Worm (Caenorhabditis elegans): ENCODE data around the gene orc-4.

orc-4 gene

DNA sequence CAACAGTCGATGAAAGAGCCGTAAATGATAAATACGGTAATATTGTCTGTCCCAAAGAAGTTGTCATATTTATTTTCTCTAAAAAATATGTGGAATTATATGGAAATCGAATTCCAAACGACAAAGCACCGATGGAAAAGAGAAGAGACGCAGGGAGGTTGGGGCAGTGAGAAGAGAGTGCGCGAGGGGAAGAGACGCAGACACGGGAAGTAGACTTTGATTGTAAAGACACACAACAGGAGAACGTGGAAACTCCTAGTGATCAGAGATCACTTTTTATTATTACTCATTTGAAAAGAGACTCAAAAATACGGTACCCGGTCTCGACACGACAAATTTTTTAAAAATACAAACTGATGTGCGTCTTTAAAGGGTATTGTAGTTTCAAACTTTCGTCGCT lies 17.6 kb upstream of the orc-4 start:
- TF ChIP-seq lin-39 (tag; optimal IDR thresholded peaks at IDR 0.05) (no peak), nhr-77 (tag; optimal IDR thresholded peaks at IDR 0.05) (no peak), ztf-4 (tag; optimal IDR thresholded peaks at IDR 0.05) (no peak), lin-13 (GFP tag; optimal IDR thresholded peaks at IDR 0.05) (no peak), snpc-4 (tag; optimal IDR thresholded peaks at IDR 0.05) (no peak), nhr-23 (tag; optimal IDR thresholded peaks at IDR 0.05) (no peak), C34F6.9 (tag; optimal IDR thresholded peaks at IDR 0.05) (peak; percentile 41), skn-1 (tag; optimal IDR thresholded peaks at IDR 0.05) (no peak), ztf-11 (tag; optimal IDR thresholded peaks at IDR 0.05) (no peak), nhr-12 (tag; optimal IDR thresholded peaks at IDR 0.05) (no peak), nhr-25 (tag; optimal IDR thresholded peaks at IDR 0.05) (peak; percentile 24), unc-55 (GFP tag; optimal IDR thresholded peaks at IDR 0.05) (peak; percentile 43), gmeb-1 (tag; optimal IDR thresholded peaks at IDR 0.05) (peak; percentile 1), nhr-129 (tag; optimal IDR thresholded peaks at IDR 0.05) (no peak), sem-4 (tag; optimal IDR thresholded peaks at IDR 0.05) (no peak), crh-2 (tag; optimal IDR thresholded peaks at IDR 0.05) (peak; percentile 73), zag-1 (tag; optimal IDR thresholded peaks at IDR 0.05) (no peak), sma-9 (GFP tag; optimal IDR thresholded peaks at IDR 0.05) (peak; percentile 74), sma-9 (tag; optimal IDR thresholded peaks at IDR 0.05) (no peak), lsy-2 (tag; optimal IDR thresholded peaks at IDR 0.05) (peak; percentile 18 to 71), alr-1 (tag; optimal IDR thresholded peaks at IDR 0.05) (no peak), F13H6.1 (tag; optimal IDR thresholded peaks at IDR 0.05) (peak; percentile 56), peb-1 (tag; optimal IDR thresholded peaks at IDR 0.05) (no peak), nhr-21 (tag; optimal IDR thresholded peaks at IDR 0.05) (peak; percentile 21), nhr-10 (tag; optimal IDR thresholded peaks at IDR 0.05) (no peak), lin-11 (tag; optimal IDR thresholded peaks at IDR 0.05) (no peak), ztf-1 (GFP tag; conservative IDR thresholded peaks at IDR 0.05) (no peak), mdl-1 (tag; optimal IDR thresholded peaks at IDR 0.05) (peak in 1 of 2 experiments; percentile 27), dmd-4 (tag; optimal IDR thresholded peaks at IDR 0.05) (no peak), unc-62 (GFP tag; optimal IDR thresholded peaks at IDR 0.05) (no peak), nhr-11 (tag; optimal IDR thresholded peaks at IDR 0.05) (no peak), nhr-237 (tag; optimal IDR thresholded peaks at IDR 0.05) (no peak), sma-3 (GFP tag; optimal IDR thresholded peaks at IDR 0.05) (no peak), ceh-82 (tag; optimal IDR thresholded peaks at IDR 0.05) (no peak), ZK546.5 (tag; optimal IDR thresholded peaks at IDR 0.05) (no peak), blmp-1 (tag; optimal IDR thresholded peaks at IDR 0.05; ENCODE audit: insufficient read depth) (no peak)

- TF ChIP-seq mbf-1 (tag; optimal IDR thresholded peaks at IDR 0.05): no peak
- no peak for TF ChIP-seq gmeb-1 (tag; optimal IDR thresholded peaks at IDR 0.05)
Measured at ce11 chrIII:10629043-10629442, 16.9 kb upstream of the orc-4 start, which contains the start of gene swt-4. swt-4 (minus strand) TSS chrIII:10629143.

DNA sequence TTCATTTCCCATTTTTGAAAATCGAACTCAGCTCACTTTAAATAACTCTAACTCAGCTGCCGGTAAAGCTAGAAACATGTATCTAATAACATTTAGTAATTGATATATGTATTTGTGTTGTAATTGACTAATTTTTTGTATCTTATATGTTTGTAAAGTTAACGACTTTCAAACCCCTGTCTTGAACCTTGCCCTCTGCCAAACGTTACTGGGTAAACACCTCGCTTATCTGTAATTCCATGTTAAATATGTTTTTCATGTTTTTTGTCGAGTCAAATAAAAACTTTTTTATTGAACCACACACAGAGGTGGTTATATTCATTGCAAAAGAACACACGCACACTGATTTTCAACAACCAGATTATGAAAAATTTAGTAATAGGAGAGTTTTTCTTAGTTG lies 16.2 kb upstream of the orc-4 start:
- TF ChIP-seq crh-2 (tag; optimal IDR thresholded peaks at IDR 0.05) (peak; percentile 5), lin-39 (tag; optimal IDR thresholded peaks at IDR 0.05) (peak; percentile 42), snpc-4 (tag; optimal IDR thresholded peaks at IDR 0.05) (no peak)

DNA sequence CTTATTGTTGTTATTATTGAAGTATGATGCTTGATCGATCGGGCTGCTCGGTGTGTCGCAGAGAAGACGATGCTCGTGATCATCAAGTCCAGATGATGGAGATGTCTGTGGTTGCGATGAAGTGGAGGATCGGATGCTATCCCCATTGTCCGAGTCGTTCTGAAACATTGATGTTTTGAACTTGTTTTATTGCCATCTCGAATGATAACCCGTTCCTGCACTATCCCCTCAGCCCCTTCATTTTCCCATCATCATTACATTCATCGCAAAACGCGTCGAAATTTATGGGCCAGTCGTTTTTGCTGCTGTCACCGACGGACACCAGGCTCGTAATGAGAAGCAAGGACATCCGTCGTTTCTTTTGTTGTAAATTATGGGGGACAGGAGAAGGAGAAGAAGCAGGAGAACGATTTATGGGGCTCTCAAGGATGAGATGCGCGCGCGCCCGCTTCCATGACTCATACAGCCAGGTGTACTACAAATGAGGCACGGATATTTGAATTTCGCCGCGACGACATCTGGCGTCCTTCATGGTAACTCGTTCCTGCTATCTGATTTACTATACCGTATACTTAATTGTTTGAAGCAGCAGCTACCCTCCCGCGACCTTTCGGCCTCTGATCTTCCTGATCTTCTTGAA lies 14.0 kb upstream of the orc-4 start:
- TF ChIP-seq mab-5 (tag; optimal IDR thresholded peaks at IDR 0.05): peak; percentile 51
- peak; percentile 27 for TF ChIP-seq nhr-25 (tag; optimal IDR thresholded peaks at IDR 0.05)
- no peak for TF ChIP-seq snpc-4 (tag; optimal IDR thresholded peaks at IDR 0.05)
